Worm (Caenorhabditis elegans) whole organism, L2 larva: ENCODE data around the gene dpy-26.
A peak's percentile ranks its signal among the peaks of the same experiment; 100 is the strongest.

ENCODE experiments used
- C34F6.9 ChIP-seq: fragments of 150-350 bp; optimal IDR thresholded peaks from 2 replicates; lab custom pipeline; 2014; ENCODE audit warnings: missing biosample characterization, missing genetic modification characterization
- ZK546.5 ChIP-seq: sonication (generic microtip); optimal IDR thresholded peaks from 2 replicates; lab custom pipeline; 2017; ENCODE audit warnings: missing biosample characterization, missing genetic modification characterization
- alr-1 ChIP-seq: fragments of 150-350 bp; optimal IDR thresholded peaks from 2 replicates; lab custom pipeline; 2014; ENCODE audit warnings: missing biosample characterization, missing genetic modification characterization
- aly-2 ChIP-seq: fragments of 150-350 bp; optimal IDR thresholded peaks from 2 replicates; lab custom pipeline; 2014; ENCODE audit warnings: missing biosample characterization, missing genetic modification characterization
- ama-1 ChIP-seq: fragments of 150-350 bp; optimal IDR thresholded peaks from 2 replicates; lab custom pipeline; 2018; ENCODE audit warnings: inconsistent platforms
- blmp-1 ChIP-seq: sonication (generic microtip); optimal IDR thresholded peaks from 2 replicates; lab custom pipeline; 2017; ENCODE audit warnings: missing genetic modification characterization, mild to moderate bottlenecking, missing compliant biosample characterization, antibody characterized with exemption, moderate library complexity; ENCODE audit not compliant: insufficient read depth
- ceh-16 ChIP-seq: fragments of 150-350 bp; optimal IDR thresholded peaks from 2 replicates; lab custom pipeline; 2014; ENCODE audit warnings: missing biosample characterization, missing genetic modification characterization
- crh-2 ChIP-seq: sonication (generic microtip); optimal IDR thresholded peaks from 2 replicates; lab custom pipeline; 2017; ENCODE audit warnings: missing biosample characterization, missing genetic modification characterization
- egl-27 ChIP-seq: sonication (generic microtip); optimal IDR thresholded peaks from 3 replicates; lab custom pipeline; 2017; ENCODE audit warnings: missing biosample characterization, missing genetic modification reagents, missing genetic modification characterization
- elt-3 ChIP-seq: sonication (generic microtip); optimal IDR thresholded peaks from 2 replicates; lab custom pipeline; 2017; ENCODE audit warnings: missing biosample characterization, missing genetic modification characterization
- fos-1 ChIP-seq: fragments of 150-350 bp; optimal IDR thresholded peaks from 2 replicates; lab custom pipeline; 2014; ENCODE audit warnings: missing biosample characterization, missing genetic modification characterization
- gmeb-1 ChIP-seq: fragments of 150-350 bp; optimal IDR thresholded peaks from 2 replicates; lab custom pipeline; 2014; ENCODE audit warnings: missing biosample characterization, missing genetic modification characterization
- lin-11 ChIP-seq: fragments of 150-350 bp; sonication (generic microtip); optimal IDR thresholded peaks from 2 replicates; lab custom pipeline; 2014; ENCODE audit warnings: missing biosample characterization, missing genetic modification characterization, inconsistent platforms, mixed read lengths
- lsy-2 ChIP-seq, 2 experiments: fragments of 150-350 bp in 1 of 2; sonication (generic microtip) in 1 of 2; optimal IDR thresholded peaks; 2 replicates each; lab custom pipeline; 2014 to 2017; ENCODE audit warnings: missing biosample characterization in 2 of 2, missing genetic modification characterization in 2 of 2
- mab-5 ChIP-seq: fragments of 150-350 bp; optimal IDR thresholded peaks from 2 replicates; lab custom pipeline; 2014; ENCODE audit warnings: missing biosample characterization, missing genetic modification characterization
- mbf-1 ChIP-seq: sonication (generic microtip); optimal IDR thresholded peaks from 2 replicates; lab custom pipeline; 2017; ENCODE audit warnings: missing biosample characterization, missing genetic modification characterization
- nhr-10 ChIP-seq: sonication (generic microtip); optimal IDR thresholded peaks from 2 replicates; lab custom pipeline; 2017; ENCODE audit warnings: missing biosample characterization, missing genetic modification characterization
- nhr-11 ChIP-seq: fragments of 150-350 bp; optimal IDR thresholded peaks from 2 replicates; lab custom pipeline; 2014; ENCODE audit warnings: missing biosample characterization, missing genetic modification characterization
- nhr-12 ChIP-seq: fragments of 150-350 bp; optimal IDR thresholded peaks from 2 replicates; lab custom pipeline; 2014; ENCODE audit warnings: missing biosample characterization, missing genetic modification characterization
- nhr-129 ChIP-seq: fragments of 150-350 bp; optimal IDR thresholded peaks from 2 replicates; lab custom pipeline; 2014; ENCODE audit warnings: missing biosample characterization, missing genetic modification characterization
- nhr-21 ChIP-seq: fragments of 150-350 bp; optimal IDR thresholded peaks from 2 replicates; lab custom pipeline; 2014; ENCODE audit warnings: missing biosample characterization, missing genetic modification characterization
- nhr-23 ChIP-seq: fragments of 150-350 bp; optimal IDR thresholded peaks from 2 replicates; lab custom pipeline; 2014; ENCODE audit warnings: missing biosample characterization, missing genetic modification reagents, missing genetic modification characterization
- nhr-25 ChIP-seq: fragments of 150-350 bp; sonication (generic microtip); optimal IDR thresholded peaks from 3 replicates; lab custom pipeline; 2014; ENCODE audit warnings: missing biosample characterization, missing genetic modification characterization
- peb-1 ChIP-seq: fragments of 150-350 bp; optimal IDR thresholded peaks from 2 replicates; lab custom pipeline; 2014; ENCODE audit warnings: missing biosample characterization, missing genetic modification characterization
- sem-4 ChIP-seq: fragments of 150-350 bp; optimal IDR thresholded peaks from 2 replicates; lab custom pipeline; 2014; ENCODE audit warnings: missing biosample characterization, missing genetic modification reagents, missing genetic modification characterization
- sma-3 ChIP-seq: sonication (generic microtip); optimal IDR thresholded peaks from 2 replicates; lab custom pipeline; 2016; ENCODE audit warnings: missing genetic modification reagents, missing genetic modification characterization, missing compliant biosample characterization
- sma-9 ChIP-seq, 2 experiments: fragments of 150-350 bp in 1 of 2; sonication (generic microtip) in 1 of 2; optimal IDR thresholded peaks; 2 replicates each; lab custom pipeline; 2014 to 2016; ENCODE audit warnings: missing genetic modification characterization in 2 of 2, mild to moderate bottlenecking in 1 of 2, missing biosample characterization in 1 of 2, missing compliant biosample characterization in 1 of 2, missing genetic modification reagents in 1 of 2, moderate library complexity in 1 of 2
- unc-39 ChIP-seq: fragments of 150-350 bp; optimal IDR thresholded peaks from 2 replicates; lab custom pipeline; 2014; ENCODE audit warnings: missing biosample characterization, missing genetic modification characterization
- zag-1 ChIP-seq: fragments of 150-350 bp; optimal IDR thresholded peaks from 2 replicates; lab custom pipeline; 2014; ENCODE audit warnings: missing biosample characterization, missing genetic modification characterization
- ztf-1 ChIP-seq: fragments of 200-800 bp; sonication (Bioruptor generic); conservative IDR thresholded peaks from 2 replicates; pipeline ENCODE4 v1.3.6; 2022; ENCODE audit warnings: missing genetic modification characterization, missing compliant biosample characterization

The dpy-26 gene

ce11 chrIV:12403440-12403839 is 47.7 kb downstream of the dpy-26 start:
- TF ChIP-seq nhr-10 (no peak), fos-1 (no peak), alr-1 (no peak), ztf-1 (GFP tag; lab: Robert Waterston, UW) (no peak), aly-2 (tag; lab: Kevin White, UChicago) (no peak), ceh-16 (no peak), lsy-2 (tag; optimal IDR thresholded peaks at IDR 0.05; lab: Kevin White, UChicago) (no peak), mab-5 (tag; lab: Kevin White, UChicago) (no peak), ama-1 (lab: Kevin White, UChicago) (no peak), zag-1 (tag; lab: Kevin White, UChicago) (no peak), nhr-129 (tag; lab: Kevin White, UChicago) (peak; percentile 24), elt-3 (tag; lab: Kevin White, UChicago) (no peak), peb-1 (no peak), blmp-1 (tag; lab: Kevin White, UChicago) (peak; percentile 14), nhr-25 (tag; lab: Kevin White, UChicago) (peak; percentile 36), nhr-21 (tag; lab: Kevin White, UChicago) (peak; percentile 74), sma-9 (GFP tag; optimal IDR thresholded peaks at IDR 0.05; lab: Kevin White, UChicago) (no peak), sma-9 (tag; optimal IDR thresholded peaks at IDR 0.05; lab: Kevin White, UChicago) (no peak), nhr-12 (tag; lab: Kevin White, UChicago) (no peak), crh-2 (tag; lab: Kevin White, UChicago) (no peak), unc-39 (tag; lab: Kevin White, UChicago) (no peak)

ce11 chrIV:12399983-12400382 is 51.2 kb downstream of the dpy-26 start:
- TF ChIP-seq fos-1: peak; percentile 52
- no peak for TF ChIP-seq ZK546.5

- TF ChIP-seq nhr-21 (tag; lab: Kevin White, UChicago): no peak
- no peak for TF ChIP-seq alr-1
- no peak for TF ChIP-seq nhr-12 (tag; lab: Kevin White, UChicago)
- TF ChIP-seq ZK546.5: no peak
- no peak for TF ChIP-seq fos-1
- no peak for TF ChIP-seq nhr-23 (tag; lab: Kevin White, UChicago)
- TF ChIP-seq nhr-11 (tag; lab: Kevin White, UChicago): no peak
- no peak for TF ChIP-seq C34F6.9
- TF ChIP-seq lin-11 (tag; lab: Kevin White, UChicago): no peak
- TF ChIP-seq egl-27: no peak
- TF ChIP-seq, all 48 proteins: peak for 0
Observed at ce11 chrIV:12398437-12398836, 52.7 kb downstream of the dpy-26 start, which contains the start of gene acs-20. acs-20 (minus strand) TSS chrIV:12398706.

- peak; percentile 77 for TF ChIP-seq blmp-1 (tag; lab: Kevin White, UChicago)
- TF ChIP-seq sma-3 (GFP tag; lab: Kevin White, UChicago): peak; percentile 15
- TF ChIP-seq nhr-21 (tag; lab: Kevin White, UChicago): peak; percentile 59
- no peak for TF ChIP-seq unc-39 (tag; lab: Kevin White, UChicago)
- peak; percentile 13 for TF ChIP-seq sma-9 (GFP tag; optimal IDR thresholded peaks at IDR 0.05; lab: Kevin White, UChicago)
- no peak for TF ChIP-seq sma-9 (tag; optimal IDR thresholded peaks at IDR 0.05; lab: Kevin White, UChicago)
- peak; percentile 60 for TF ChIP-seq sem-4 (tag; lab: Kevin White, UChicago)
- peak; percentile 15 for TF ChIP-seq C34F6.9
- peak in 1 of 2 experiments; percentile 61 for TF ChIP-seq lsy-2 (tag; optimal IDR thresholded peaks at IDR 0.05; lab: Kevin White, UChicago)
- no peak for TF ChIP-seq gmeb-1 (tag; lab: Kevin White, UChicago)
- peak; percentile 82 for TF ChIP-seq nhr-25 (tag; lab: Kevin White, UChicago)
- TF ChIP-seq fos-1: peak; percentile 65
- TF ChIP-seq mbf-1: no peak
- peak; percentile 89 for TF ChIP-seq nhr-129 (tag; lab: Kevin White, UChicago)
Observed at ce11 chrIV:12396645-12397258, 54.4 kb downstream of the dpy-26 start.
